Fruit fly (Drosophila melanogaster) whole organism, embryonic: Measurements from ENCODE around the gene Naa20A.

Source experiments
- ATbp ChIP-seq: fragments of 200-800 bp; sonication (Bioruptor generic); optimal IDR thresholded peaks from 2 replicates; lab custom pipeline; 2017; ENCODE audit warnings: missing biosample characterization, mild to moderate bottlenecking, missing genetic modification characterization, missing genetic modification reagents
- B-H1 ChIP-seq: fragments of 200-800 bp; sonication (Bioruptor generic); IDR thresholded peaks from 3 replicates; pipeline ENCODE4 v1.3.6; 2022; ENCODE audit warnings: missing biosample characterization, missing genetic modification characterization
- CG10462 ChIP-seq: fragments of 200-800 bp; sonication (Bioruptor generic); optimal IDR thresholded peaks from 2 replicates; lab custom pipeline; 2016; ENCODE audit warnings: missing biosample characterization, missing genetic modification characterization
- CG10543 ChIP-seq: fragments of 200-800 bp; sonication (Bioruptor generic); optimal IDR thresholded peaks from 3 replicates; lab custom pipeline; 2017; ENCODE audit warnings: missing biosample characterization, mild to moderate bottlenecking, missing genetic modification characterization, moderate library complexity
- CG10959 ChIP-seq: fragments of 200-800 bp; sonication (Bioruptor generic); IDR thresholded peaks from 2 replicates; pipeline ENCODE4 v1.3.6; 2022; ENCODE audit warnings: missing biosample characterization, missing genetic modification characterization
- CG12391 ChIP-seq: fragments of 200-800 bp; sonication (Bioruptor generic); optimal IDR thresholded peaks from 3 replicates; lab custom pipeline; 2018; ENCODE audit warnings: missing biosample characterization, mild to moderate bottlenecking, missing genetic modification characterization, moderate library complexity
- CG15011 ChIP-seq: fragments of 200-800 bp; sonication (Bioruptor generic); optimal IDR thresholded peaks from 3 replicates; lab custom pipeline; 2018; ENCODE audit warnings: missing biosample characterization, mild to moderate bottlenecking, missing genetic modification characterization
- CG18619 ChIP-seq: fragments of 200-800 bp; sonication (Bioruptor generic); optimal IDR thresholded peaks from 3 replicates; lab custom pipeline; 2017; ENCODE audit warnings: missing biosample characterization, mild to moderate bottlenecking, missing genetic modification characterization
- CG4820 ChIP-seq: fragments of 200-800 bp; sonication (Bioruptor generic); optimal IDR thresholded peaks from 3 replicates; lab custom pipeline; 2016; ENCODE audit warnings: missing biosample characterization, missing genetic modification characterization
- CG4854 ChIP-seq: fragments of 200-800 bp; sonication (Bioruptor generic); optimal IDR thresholded peaks from 2 replicates; lab custom pipeline; 2016; ENCODE audit warnings: missing biosample characterization, missing genetic modification characterization, inconsistent platforms
- CG5180 ChIP-seq: fragments of 200-800 bp; sonication (Bioruptor generic); optimal IDR thresholded peaks from 3 replicates; lab custom pipeline; 2017; ENCODE audit warnings: missing biosample characterization, missing genetic modification characterization, mild to moderate bottlenecking, moderate library complexity, missing genetic modification reagents
- CG6813 ChIP-seq: fragments of 200-800 bp; sonication (Bioruptor generic); optimal IDR thresholded peaks from 2 replicates; lab custom pipeline; 2017; ENCODE audit warnings: missing biosample characterization, missing genetic modification characterization, mild to moderate bottlenecking, moderate library complexity, missing genetic modification reagents
- CG7271 ChIP-seq: fragments of 200-800 bp; sonication (Bioruptor generic); optimal IDR thresholded peaks from 2 replicates; lab custom pipeline; 2018; ENCODE audit warnings: missing biosample characterization, mild to moderate bottlenecking, missing genetic modification characterization, moderate library complexity
- CG8089 ChIP-seq: fragments of 200-800 bp; sonication (Bioruptor generic); optimal IDR thresholded peaks from 3 replicates; lab custom pipeline; 2016; ENCODE audit warnings: missing biosample characterization, missing genetic modification characterization
- CG8281 ChIP-seq: fragments of 200-800 bp; sonication (Bioruptor generic); optimal IDR thresholded peaks from 2 replicates; lab custom pipeline; 2018; ENCODE audit warnings: missing biosample characterization, mild to moderate bottlenecking, missing genetic modification characterization, moderate library complexity
- CG8478 ChIP-seq: fragments of >200 bp; optimal IDR thresholded peaks from 2 replicates; lab custom pipeline; 2018
- CG8944 ChIP-seq: fragments of 200-800 bp; sonication (Bioruptor generic); optimal IDR thresholded peaks from 3 replicates; lab custom pipeline; 2016; ENCODE audit warnings: missing biosample characterization, missing genetic modification characterization
- Dbx ChIP-seq: fragments of 200-800 bp; sonication (Bioruptor generic); IDR thresholded peaks from 3 replicates; pipeline ENCODE4 v1.3.6; 2022; ENCODE audit warnings: missing biosample characterization, missing genetic modification characterization
- GATAe ChIP-seq: fragments of 200-800 bp; sonication (Bioruptor generic); conservative IDR thresholded peaks from 2 replicates; pipeline ENCODE4 v1.3.6; 2022; ENCODE audit warnings: missing biosample characterization, missing genetic modification characterization
- HLH54F ChIP-seq: fragments of 200-800 bp; sonication (Bioruptor generic); optimal IDR thresholded peaks from 3 replicates; lab custom pipeline; 2016; ENCODE audit warnings: missing biosample characterization, missing genetic modification characterization
- Hey ChIP-seq: fragments of 200-800 bp; sonication (Bioruptor generic); optimal IDR thresholded peaks from 3 replicates; lab custom pipeline; 2018; ENCODE audit warnings: missing biosample characterization, mild to moderate bottlenecking, missing genetic modification characterization
- Lpt ChIP-seq: fragments of >200 bp; optimal IDR thresholded peaks from 2 replicates; lab custom pipeline; 2018; ENCODE audit warnings: missing biosample characterization, missing genetic modification characterization
- Mes4 ChIP-seq: fragments of 200-800 bp; sonication (Bioruptor generic); optimal IDR thresholded peaks from 2 replicates; lab custom pipeline; 2016; ENCODE audit warnings: missing biosample characterization, missing genetic modification characterization
- Mrtf ChIP-seq: fragments of 200-800 bp; sonication (Bioruptor generic); IDR thresholded peaks from 3 replicates; pipeline ENCODE4 v1.3.6; 2022; ENCODE audit warnings: missing biosample characterization, missing genetic modification characterization
- NC2β ChIP-seq: fragments of 200-800 bp; sonication (Bioruptor generic); optimal IDR thresholded peaks from 2 replicates; lab custom pipeline; 2016; ENCODE audit warnings: missing biosample characterization, missing genetic modification characterization
- Neu2 ChIP-seq: fragments of 200-800 bp; sonication (Bioruptor generic); optimal IDR thresholded peaks from 3 replicates; lab custom pipeline; 2016; ENCODE audit warnings: missing biosample characterization, missing genetic modification characterization, borderline replicate concordance
- Nf-YB ChIP-seq: fragments of 200-800 bp; sonication (Bioruptor generic); optimal IDR thresholded peaks from 3 replicates; lab custom pipeline; 2019; ENCODE audit warnings: missing biosample characterization, mild to moderate bottlenecking, missing genetic modification characterization, moderate library complexity
- Opbp ChIP-seq: fragments of 200-800 bp; sonication (Bioruptor generic); IDR thresholded peaks from 3 replicates; pipeline ENCODE4 v1.3.6; 2022; ENCODE audit warnings: missing biosample characterization, missing genetic modification characterization; ENCODE audit not compliant: partially characterized antibody
- Stat92E ChIP-seq, 3 experiments: fragments of >200 bp in 2 of 3; fragments of 200-800 bp in 1 of 3; sonication (Bioruptor generic) in 1 of 3; optimal IDR thresholded peaks; 2 replicates each; lab custom pipeline; 2017 to 2019; ENCODE audit warnings: missing biosample characterization in 3 of 3, missing genetic modification characterization in 3 of 3, mild to moderate bottlenecking in 1 of 3, moderate library complexity in 1 of 3
- Vsx1 ChIP-seq: fragments of 200-800 bp; sonication (Bioruptor generic); optimal IDR thresholded peaks from 2 replicates; lab custom pipeline; 2017; ENCODE audit warnings: missing biosample characterization, mild to moderate bottlenecking, missing genetic modification characterization, missing genetic modification reagents
- ara ChIP-seq: fragments of 200-800 bp; sonication (Bioruptor generic); IDR thresholded peaks from 2 replicates; pipeline ENCODE4 v1.3.6; 2022; ENCODE audit warnings: missing biosample characterization, missing genetic modification characterization
- ato ChIP-seq: fragments of 200-800 bp; sonication (Bioruptor generic); IDR thresholded peaks from 2 replicates; pipeline ENCODE4 v1.3.6; 2022; ENCODE audit warnings: missing biosample characterization, missing genetic modification characterization; ENCODE audit not compliant: partially characterized antibody
- crc ChIP-seq: fragments of 200-800 bp; sonication (Bioruptor generic); optimal IDR thresholded peaks from 2 replicates; lab custom pipeline; 2016; ENCODE audit warnings: missing biosample characterization, missing genetic modification characterization
- dan ChIP-seq: fragments of 200-800 bp; sonication (Bioruptor generic); IDR thresholded peaks from 2 replicates; pipeline ENCODE4 v1.3.6; 2022; ENCODE audit warnings: missing biosample characterization, missing genetic modification characterization
- disco-r ChIP-seq: fragments of 200-800 bp; sonication (Bioruptor generic); optimal IDR thresholded peaks from 2 replicates; lab custom pipeline; 2016; ENCODE audit warnings: missing biosample characterization, missing genetic modification characterization
- dm ChIP-seq: fragments of 200-800 bp; sonication (Bioruptor generic); optimal IDR thresholded peaks from 3 replicates; lab custom pipeline; 2016; ENCODE audit warnings: missing biosample characterization, missing genetic modification characterization
- ems ChIP-seq: fragments of 200-800 bp; sonication (Bioruptor generic); optimal IDR thresholded peaks from 3 replicates; lab custom pipeline; 2016; ENCODE audit warnings: missing biosample characterization, missing genetic modification characterization
- fu2 ChIP-seq: fragments of 200-800 bp; sonication (Bioruptor generic); optimal IDR thresholded peaks from 2 replicates; lab custom pipeline; 2016; ENCODE audit warnings: missing biosample characterization, missing genetic modification characterization
- grau ChIP-seq: fragments of 200-800 bp; optimal IDR thresholded peaks from 3 replicates; lab custom pipeline; 2019; ENCODE audit warnings: missing biosample characterization, mild to moderate bottlenecking, missing genetic modification characterization, moderate library complexity
- hth ChIP-seq: fragments of >200 bp; optimal IDR thresholded peaks from 2 replicates; lab custom pipeline; 2017; ENCODE audit warnings: inconsistent platforms
- jigr1 ChIP-seq: fragments of 200-800 bp; sonication (Bioruptor generic); IDR thresholded peaks from 3 replicates; pipeline ENCODE4 v1.3.6; 2022; ENCODE audit warnings: missing biosample characterization, missing genetic modification characterization
- oc ChIP-seq: fragments of 200-800 bp; sonication (Bioruptor generic); optimal IDR thresholded peaks from 2 replicates; lab custom pipeline; 2018; ENCODE audit warnings: missing biosample characterization, mild to moderate bottlenecking, missing genetic modification characterization, moderate library complexity
- p53 ChIP-seq: fragments of 200-800 bp; sonication (Bioruptor generic); optimal IDR thresholded peaks from 2 replicates; lab custom pipeline; 2016; ENCODE audit warnings: missing biosample characterization, missing genetic modification characterization
- pan ChIP-seq, 4 experiments: fragments of >200 bp in 3 of 4; fragments of 200-800 bp in 1 of 4; sonication (Bioruptor generic) in 1 of 4; optimal IDR thresholded peaks in 3 of 4; IDR thresholded peaks in 1 of 4; 2 replicates each; pipeline versions ENCODE4 v1.3.6 to Lab custom; 2017 to 2022; ENCODE audit warnings: missing biosample characterization in 2 of 4, missing genetic modification characterization in 2 of 4, mixed read lengths in 1 of 4
- pfk ChIP-seq: fragments of 200-800 bp; sonication (Bioruptor generic); optimal IDR thresholded peaks from 2 replicates; lab custom pipeline; 2018; ENCODE audit warnings: missing biosample characterization, mild to moderate bottlenecking, missing genetic modification characterization, moderate library complexity
- pho ChIP-seq: fragments of 200-800 bp; sonication (Bioruptor generic); optimal IDR thresholded peaks from 2 replicates; lab custom pipeline; 2016; ENCODE audit warnings: missing biosample characterization, missing genetic modification characterization
- schlank ChIP-seq: fragments of 200-800 bp; sonication (Bioruptor generic); optimal IDR thresholded peaks from 2 replicates; lab custom pipeline; 2018; ENCODE audit warnings: missing biosample characterization, mild to moderate bottlenecking, missing genetic modification characterization
- sens-2 ChIP-seq: fragments of 200-800 bp; sonication (Bioruptor generic); IDR thresholded peaks from 2 replicates; pipeline ENCODE4 v1.3.6; 2022; ENCODE audit warnings: missing biosample characterization, missing genetic modification characterization
- sima ChIP-seq: fragments of 200-800 bp; sonication (Bioruptor generic); optimal IDR thresholded peaks from 2 replicates; lab custom pipeline; 2016; ENCODE audit warnings: missing biosample characterization, missing genetic modification characterization
- zfh1 ChIP-seq: fragments of 200-800 bp; sonication (Bioruptor generic); IDR thresholded peaks from 3 replicates; pipeline ENCODE4 v1.3.6; 2022; ENCODE audit warnings: missing biosample characterization, missing genetic modification characterization
- zfh2 ChIP-seq: fragments of 200-800 bp; sonication (Bioruptor generic); optimal IDR thresholded peaks from 2 replicates; lab custom pipeline; 2016; ENCODE audit warnings: missing biosample characterization, missing genetic modification characterization

Gene Naa20A

dm6 chrX:19662583-19663195 is 39.8 kb upstream of the Naa20A start (continued):
- no peak for TF ChIP-seq oc (tag; lab: Kevin White, UChicago)
- no peak for TF ChIP-seq zfh2 (GFP tag; lab: Kevin White, UChicago)
- TF ChIP-seq schlank: no peak
- TF ChIP-seq ara (GFP tag; lab: Robert Waterston, UW): 0 out of 2 replicates have a peak, but pooled peaks have one; percentile 21
- no peak for TF ChIP-seq disco-r (GFP tag; lab: Kevin White, UChicago)
- TF ChIP-seq Nf-YB (GFP tag; lab: Kevin White, UChicago): peak; percentile 75
- no peak for TF ChIP-seq Opbp (GFP tag; lab: Robert Waterston, UW)
- no peak for TF ChIP-seq ato (GFP tag; lab: Robert Waterston, UW)
- TF ChIP-seq pan (optimal IDR thresholded peaks at IDR 0.05; lab: Kevin White, UChicago): no peak
- TF ChIP-seq pan (GFP tag; optimal IDR thresholded peaks at IDR 0.05 in 1 of 2, IDR thresholded peaks at IDR 0.05 in 1 of 2): no peak
- no peak for TF ChIP-seq CG8089 (GFP tag; lab: Kevin White, UChicago)
- TF ChIP-seq crc: no peak
- no peak for TF ChIP-seq CG4854 (GFP tag; lab: Kevin White, UChicago)
- no peak for TF ChIP-seq jigr1
- no peak for TF ChIP-seq ems
- no peak for TF ChIP-seq ATbp (GFP tag; lab: Kevin White, UChicago)
- TF ChIP-seq pho: peak; percentile 11
- TF ChIP-seq zfh1: no peak
- TF ChIP-seq CG7271 (tag; lab: Kevin White, UChicago): no peak
- TF ChIP-seq CG8281 (tag; lab: Kevin White, UChicago): no peak
- TF ChIP-seq p53 (GFP tag; lab: Kevin White, UChicago): no peak
- TF ChIP-seq CG8944 (GFP tag; lab: Kevin White, UChicago): no peak
- no peak for TF ChIP-seq CG15011 (GFP tag; lab: Kevin White, UChicago)
- no peak for TF ChIP-seq Vsx1
- TF ChIP-seq grau (tag; lab: Kevin White, UChicago): no peak
- no peak for TF ChIP-seq sima (GFP tag; lab: Kevin White, UChicago)
- no peak for TF ChIP-seq CG10543
- no peak for TF ChIP-seq sens-2 (GFP tag; lab: Robert Waterston, UW)
- TF ChIP-seq Dbx (GFP tag; lab: Robert Waterston, UW): 0 out of 3 replicates have a peak, but pooled peaks have one; percentile 29
- TF ChIP-seq B-H1 (GFP tag; lab: Robert Waterston, UW): no peak
- TF ChIP-seq Neu2: no peak
- TF ChIP-seq Mes4 (GFP tag; lab: Kevin White, UChicago): no peak
- TF ChIP-seq HLH54F (GFP tag; lab: Kevin White, UChicago): no peak
- no peak for TF ChIP-seq CG12391 (tag; lab: Kevin White, UChicago)
- TF ChIP-seq Lpt (GFP tag; lab: Kevin White, UChicago): no peak
- no peak for TF ChIP-seq fu2 (GFP tag; lab: Kevin White, UChicago)
- no peak for TF ChIP-seq dan
- TF ChIP-seq dm (GFP tag; lab: Kevin White, UChicago): no peak
- no peak for TF ChIP-seq Hey (tag; lab: Kevin White, UChicago)
- no peak for TF ChIP-seq CG10959 (GFP tag; lab: Robert Waterston, UW)
- no peak for TF ChIP-seq hth (lab: Kevin White, UChicago)
- TF ChIP-seq CG6813 (GFP tag; lab: Kevin White, UChicago): no peak
- no peak for TF ChIP-seq pfk (GFP tag; lab: Kevin White, UChicago)
- TF ChIP-seq CG5180 (GFP tag; lab: Kevin White, UChicago): no peak
- peak; percentile 26 for TF ChIP-seq CG8478 (lab: Kevin White, UChicago)
- no peak for TF ChIP-seq GATAe (GFP tag; lab: Robert Waterston, UW)
- no peak for TF ChIP-seq CG4820 (GFP tag; lab: Kevin White, UChicago)
- no peak for TF ChIP-seq CG18619 (GFP tag; lab: Kevin White, UChicago)
- no peak for TF ChIP-seq Mrtf (GFP tag; lab: Robert Waterston, UW)
- no peak for TF ChIP-seq CG10462 (GFP tag; lab: Kevin White, UChicago)
- TF ChIP-seq Stat92E (GFP tag; optimal IDR thresholded peaks at IDR 0.05; lab: Kevin White, UChicago): no peak
- TF ChIP-seq NC2β: no peak
